Fruit fly (Drosophila melanogaster): ENCODE data around the gene CG7567.

DNA sequence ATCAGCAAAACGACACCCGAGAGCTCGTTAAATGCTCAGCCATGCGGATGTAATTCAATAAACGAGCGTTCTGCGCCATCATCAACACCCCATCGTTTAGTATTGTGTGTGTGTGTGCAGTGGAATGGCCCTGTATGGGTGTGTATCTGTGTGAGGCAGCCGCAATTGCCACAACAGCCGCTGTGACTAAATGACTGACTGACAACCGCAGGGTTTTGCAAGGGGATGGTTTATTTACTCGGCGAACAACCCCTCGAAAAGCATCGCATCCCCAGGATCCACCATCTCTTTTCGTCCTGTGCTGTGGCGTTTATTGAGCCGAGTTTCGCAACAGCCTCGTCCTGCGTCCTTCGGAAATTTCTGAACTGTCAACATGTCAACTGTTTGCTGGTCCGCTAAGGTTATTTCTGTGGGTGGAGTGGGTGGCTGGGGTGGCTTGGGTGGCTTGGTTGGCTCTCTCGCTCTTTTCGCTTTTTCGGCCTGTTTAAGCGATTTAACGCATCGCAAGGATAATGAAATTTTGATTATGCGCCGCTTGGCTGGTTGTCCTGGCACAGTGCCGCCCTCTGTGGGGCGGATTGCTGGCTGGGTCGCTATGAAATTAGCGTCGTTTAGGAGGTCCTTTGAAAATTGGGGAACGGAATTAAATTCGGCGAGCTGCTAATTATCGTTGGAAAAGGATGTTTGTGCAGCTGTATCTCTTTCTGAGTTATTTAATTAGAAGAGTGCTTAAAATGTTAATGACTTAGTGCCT lies 34.9 kb downstream of the CG7567 start:
- no peak for TF ChIP-seq HLH106 (tag; optimal IDR thresholded peaks at IDR 0.05)
- TF ChIP-seq jim (GFP tag; optimal IDR thresholded peaks at IDR 0.05) = no peak
- TF ChIP-seq GATAd (GFP tag; optimal IDR thresholded peaks at IDR 0.05) = no peak
- TF ChIP-seq lola (GFP tag; optimal IDR thresholded peaks at IDR 0.05) = no peak
- no peak for TF ChIP-seq h (GFP tag; optimal IDR thresholded peaks at IDR 0.05)
- no peak for TF ChIP-seq Sp1 (GFP tag; optimal IDR thresholded peaks at IDR 0.05)
- TF ChIP-seq Dfd (GFP tag; optimal IDR thresholded peaks at IDR 0.05) = no peak
- no peak for TF ChIP-seq Dif (GFP tag; optimal IDR thresholded peaks at IDR 0.05; ENCODE audit: partially characterized antibody)
- no peak for TF ChIP-seq sv (GFP tag; optimal IDR thresholded peaks at IDR 0.05)
- no peak for TF ChIP-seq Rel (GFP tag; optimal IDR thresholded peaks at IDR 0.05)
- TF ChIP-seq Rel (tag; optimal IDR thresholded peaks at IDR 0.05) = no peak
- TF ChIP-seq fru (GFP tag; optimal IDR thresholded peaks at IDR 0.05) = no peak
